Worm (Caenorhabditis elegans): ENCODE results near the gene ZK809.8.

ZK809.8 gene

DNA sequence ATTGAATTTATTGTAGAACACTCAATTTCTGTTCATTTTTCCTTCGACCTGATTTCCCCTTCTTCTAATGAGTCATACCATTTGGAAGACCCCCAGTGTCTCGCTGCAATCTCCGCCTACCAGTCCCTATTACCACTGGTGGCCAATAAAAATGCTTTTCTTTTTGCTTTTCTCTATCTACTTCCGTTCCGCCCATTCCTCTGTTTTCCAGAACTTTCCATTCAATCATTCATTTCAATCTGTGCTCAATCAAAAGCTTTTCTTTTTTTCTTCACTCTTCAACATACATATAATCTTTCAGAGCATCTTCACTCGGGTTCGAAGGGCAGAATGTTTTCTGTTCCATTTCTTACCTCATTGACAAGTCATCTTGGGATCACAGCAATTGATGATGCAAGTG is 24.7 kb upstream of the ZK809.8 start, which contains the start of gene inx-8:
Gene inx-8, plus strand, starts transcription at position 301 of the 400 bp plus-strand sequence.
- TF ChIP-seq unc-30 (tag; optimal IDR thresholded peaks at IDR 0.05), result no peak
- TF ChIP-seq vab-15 (tag; optimal IDR thresholded peaks at IDR 0.05), result no peak
- TF ChIP-seq mep-1 (tag; optimal IDR thresholded peaks at IDR 0.05), result no peak
- no peak for TF ChIP-seq mdl-1 (tag; optimal IDR thresholded peaks at IDR 0.05)
- TF ChIP-seq xbp-1 (tag; optimal IDR thresholded peaks at IDR 0.05), result no peak
- TF ChIP-seq rnt-1 (tag; optimal IDR thresholded peaks at IDR 0.05), result no peak
- TF ChIP-seq nhr-71 (tag; optimal IDR thresholded peaks at IDR 0.05), result no peak
- TF ChIP-seq aly-2 (tag; optimal IDR thresholded peaks at IDR 0.05), result no peak
- no peak for TF ChIP-seq nhr-12 (tag; optimal IDR thresholded peaks at IDR 0.05)
- TF ChIP-seq dpl-1 (GFP tag; optimal IDR thresholded peaks at IDR 0.05), result no peak
- TF ChIP-seq isw-1 (GFP tag; IDR thresholded peaks at IDR 0.05), result no peak
- no peak for TF ChIP-seq pax-3 (tag; optimal IDR thresholded peaks at IDR 0.05)
- no peak for TF ChIP-seq fkh-10 (GFP tag; optimal IDR thresholded peaks at IDR 0.05)
- TF ChIP-seq nhr-84 (tag; optimal IDR thresholded peaks at IDR 0.05), result no peak
- no peak for TF ChIP-seq nhr-47 (tag; optimal IDR thresholded peaks at IDR 0.05)
- TF ChIP-seq efl-1 (optimal IDR thresholded peaks at IDR 0.05), result no peak
- TF ChIP-seq efl-1 (GFP tag; optimal IDR thresholded peaks at IDR 0.05 in 1 of 2), result no peak

DNA sequence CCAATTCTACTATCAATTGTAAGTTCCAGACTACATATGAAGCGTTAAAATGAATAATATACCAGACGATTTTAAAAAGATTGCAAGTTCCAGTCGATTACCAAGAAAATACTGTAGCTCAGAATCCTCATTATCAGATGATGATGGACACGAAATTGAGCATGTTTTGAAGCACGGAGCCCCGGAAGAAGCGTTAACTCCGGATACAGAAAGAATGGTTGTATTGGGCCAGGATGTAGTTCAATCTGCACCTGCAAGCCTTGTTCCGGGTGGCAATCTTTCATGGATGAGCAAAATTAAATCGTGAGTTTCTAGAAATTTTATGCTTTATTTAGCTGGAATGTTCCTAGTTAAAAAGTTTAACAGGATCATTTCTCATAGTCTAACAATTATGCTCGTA is 19.1 kb upstream of the ZK809.8 start, which contains the start of gene atg-4.2:
Gene atg-4.2, plus strand, starts transcription at position 24 of the 400 bp plus-strand sequence.
- TF ChIP-seq lin-39 (tag; optimal IDR thresholded peaks at IDR 0.05) (no peak), sup-37 (GFP tag; optimal IDR thresholded peaks at IDR 0.05) (no peak), ceh-88 (GFP tag; IDR thresholded peaks at IDR 0.05) (no peak), nhr-76 (tag; optimal IDR thresholded peaks at IDR 0.05) (no peak), nhr-237 (tag; optimal IDR thresholded peaks at IDR 0.05) (no peak), sptf-1 (tag; optimal IDR thresholded peaks at IDR 0.05) (no peak), vab-15 (tag; optimal IDR thresholded peaks at IDR 0.05) (no peak), rnt-1 (tag; optimal IDR thresholded peaks at IDR 0.05) (no peak), lin-15B (tag; optimal IDR thresholded peaks at IDR 0.05) (no peak)

DNA sequence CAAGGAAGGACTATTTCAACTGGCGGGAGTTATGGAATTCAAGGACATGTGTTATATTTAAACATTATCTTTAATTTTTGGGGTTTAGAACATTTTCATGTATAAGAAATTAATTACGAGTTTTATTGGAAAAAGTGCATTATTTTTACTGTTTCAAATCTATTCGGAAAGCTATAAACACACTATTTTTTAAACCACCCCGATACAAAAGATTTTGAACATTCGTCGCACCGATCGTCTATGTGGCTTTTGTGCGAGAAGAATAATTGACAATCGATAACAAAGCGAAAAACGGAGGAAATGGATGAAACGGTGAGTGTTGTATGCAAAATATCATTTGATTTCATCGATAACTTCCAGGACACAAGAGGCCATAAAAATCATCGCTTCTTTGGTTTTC is 16.1 kb upstream of the ZK809.8 start, which contains the start of gene ZK809.9:
Gene ZK809.9, plus strand, starts transcription at position 301 of the 400 bp plus-strand sequence.
- no peak for TF ChIP-seq egl-13 (tag; optimal IDR thresholded peaks at IDR 0.05)
- TF ChIP-seq nhr-28 (tag; optimal IDR thresholded peaks at IDR 0.05), result no peak
- TF ChIP-seq xbp-1 (tag; optimal IDR thresholded peaks at IDR 0.05), result no peak
- TF ChIP-seq F16B12.6 (tag; optimal IDR thresholded peaks at IDR 0.05), result no peak
- no peak for TF ChIP-seq dsc-1 (tag; optimal IDR thresholded peaks at IDR 0.05)
- TF ChIP-seq fkh-4 (tag; optimal IDR thresholded peaks at IDR 0.05; ENCODE audit: borderline replicate concordance), result no peak
- TF ChIP-seq nhr-11 (tag; optimal IDR thresholded peaks at IDR 0.05), result no peak
- no peak for TF ChIP-seq mab-9 (GFP tag; IDR thresholded peaks at IDR 0.05)
- no peak for TF ChIP-seq isw-1 (GFP tag; IDR thresholded peaks at IDR 0.05)
- TF ChIP-seq dpl-1 (GFP tag; optimal IDR thresholded peaks at IDR 0.05), result no peak
- no peak for TF ChIP-seq skn-1 (tag; optimal IDR thresholded peaks at IDR 0.05)
- no peak for TF ChIP-seq mep-1 (tag; optimal IDR thresholded peaks at IDR 0.05)
- no peak for TF ChIP-seq ceh-63 (GFP tag; optimal IDR thresholded peaks at IDR 0.05)
- TF ChIP-seq swsn-7 (tag; optimal IDR thresholded peaks at IDR 0.05), result no peak
- TF ChIP-seq mdl-1 (tag; optimal IDR thresholded peaks at IDR 0.05), result no peak
- TF ChIP-seq unc-98 (GFP tag; IDR thresholded peaks at IDR 0.05), result no peak
- no peak for TF ChIP-seq sup-37 (GFP tag; optimal IDR thresholded peaks at IDR 0.05)
- TF ChIP-seq lin-15B (tag; optimal IDR thresholded peaks at IDR 0.05), result no peak
- no peak for TF ChIP-seq nhr-19 (GFP tag; conservative IDR thresholded peaks at IDR 0.05)
- TF ChIP-seq ceh-88 (GFP tag; IDR thresholded peaks at IDR 0.05), result no peak

DNA sequence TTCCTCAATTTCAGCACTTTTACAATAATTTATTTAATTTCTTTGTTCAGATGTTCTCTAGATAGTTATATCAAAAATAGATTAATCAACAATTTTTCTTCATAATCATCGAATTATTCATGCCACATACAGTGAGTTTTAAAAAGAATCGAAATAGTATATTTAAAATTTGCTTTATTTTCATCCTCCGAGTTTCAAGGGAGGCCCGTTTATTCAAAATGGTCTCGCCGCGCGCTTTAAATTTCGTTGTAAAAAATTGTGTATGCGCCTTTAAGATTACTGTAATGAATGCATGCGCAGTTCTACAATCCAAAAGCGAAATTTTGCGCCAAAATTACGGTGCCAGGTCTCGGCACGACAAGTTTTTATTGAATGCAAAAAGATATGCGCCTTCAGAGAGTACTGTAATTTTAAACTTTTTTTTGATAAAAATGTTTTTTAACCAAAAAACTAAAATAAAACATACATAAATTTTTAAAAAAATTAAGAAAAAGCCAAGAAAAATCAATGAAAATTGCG is 11.0 kb upstream of the ZK809.8 start, which contains the start of gene ZK792.1:
Gene ZK792.1, plus strand, starts transcription at position 51 of the 519 bp plus-strand sequence.
- TF ChIP-seq lir-3 (tag; optimal IDR thresholded peaks at IDR 0.05; ENCODE audit: poor library complexity) (no peak), tbx-2 (tag; optimal IDR thresholded peaks at IDR 0.05) (no peak), ceh-90 (tag; optimal IDR thresholded peaks at IDR 0.05) (no peak), snpc-4 (tag; optimal IDR thresholded peaks at IDR 0.05) (no peak)
